Worm (Caenorhabditis elegans) whole organism, early embryonic: ENCODE results near the gene rpl-5.

ENCODE experiments used
- ama-1 ChIP-seq: fragments of 150-350 bp; optimal IDR thresholded peaks from 2 replicates; lab custom pipeline; 2014
- pes-1 ChIP-seq: fragments of 200-800 bp; sonication (Bioruptor generic); IDR thresholded peaks from 2 replicates; pipeline ENCODE4 v1.3.6; 2022; ENCODE audit warnings: missing genetic modification reagents, missing genetic modification characterization, missing compliant biosample characterization

DNA sequence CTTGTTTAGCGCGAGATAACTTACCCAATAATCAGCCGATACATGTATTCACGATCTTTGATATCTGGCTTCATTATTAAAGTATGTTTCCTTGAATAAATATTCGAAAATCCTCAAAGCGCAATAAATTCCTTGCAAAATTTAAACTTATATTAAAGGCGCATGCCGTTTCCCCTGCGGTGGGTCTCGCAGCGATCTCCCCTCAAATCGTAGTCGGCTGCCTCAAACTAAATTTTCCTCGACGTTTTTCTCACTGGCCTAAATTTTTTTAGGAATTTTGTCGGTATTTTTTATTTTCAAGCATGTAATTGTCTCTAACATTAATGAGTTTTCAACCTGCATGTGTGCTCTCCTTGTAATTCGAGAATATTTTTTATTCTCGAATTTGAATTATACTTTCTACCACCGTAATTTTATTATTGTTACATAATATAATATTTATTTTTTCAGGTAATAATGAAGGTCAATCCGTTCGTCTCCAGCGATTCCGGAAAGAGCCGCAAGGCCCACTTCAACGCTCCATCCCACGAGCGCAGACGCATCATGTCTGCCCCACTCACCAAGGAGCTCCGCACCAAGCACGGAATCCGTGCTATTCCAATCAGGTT lies 32.7 kb downstream of the rpl-5 start, which contains the start of the genes cpf-1 and rpl-26:
- TF ChIP-seq pes-1 (GFP tag; lab: Robert Waterston, UW) (no peak), ama-1 (no peak)
